Fruit fly (Drosophila melanogaster) S2 (cell line): ENCODE data around the gene CG17078.

Source experiments
- CG8478 ChIP-seq: fragments of >200 bp; optimal IDR thresholded peaks from 2 replicates; lab custom pipeline; 2018
- CTCF ChIP-seq, 2 experiments: fragments of >200 bp; optimal IDR thresholded peaks; 2 replicates each; lab custom pipeline; 2018

CG17078 gene

DNA sequence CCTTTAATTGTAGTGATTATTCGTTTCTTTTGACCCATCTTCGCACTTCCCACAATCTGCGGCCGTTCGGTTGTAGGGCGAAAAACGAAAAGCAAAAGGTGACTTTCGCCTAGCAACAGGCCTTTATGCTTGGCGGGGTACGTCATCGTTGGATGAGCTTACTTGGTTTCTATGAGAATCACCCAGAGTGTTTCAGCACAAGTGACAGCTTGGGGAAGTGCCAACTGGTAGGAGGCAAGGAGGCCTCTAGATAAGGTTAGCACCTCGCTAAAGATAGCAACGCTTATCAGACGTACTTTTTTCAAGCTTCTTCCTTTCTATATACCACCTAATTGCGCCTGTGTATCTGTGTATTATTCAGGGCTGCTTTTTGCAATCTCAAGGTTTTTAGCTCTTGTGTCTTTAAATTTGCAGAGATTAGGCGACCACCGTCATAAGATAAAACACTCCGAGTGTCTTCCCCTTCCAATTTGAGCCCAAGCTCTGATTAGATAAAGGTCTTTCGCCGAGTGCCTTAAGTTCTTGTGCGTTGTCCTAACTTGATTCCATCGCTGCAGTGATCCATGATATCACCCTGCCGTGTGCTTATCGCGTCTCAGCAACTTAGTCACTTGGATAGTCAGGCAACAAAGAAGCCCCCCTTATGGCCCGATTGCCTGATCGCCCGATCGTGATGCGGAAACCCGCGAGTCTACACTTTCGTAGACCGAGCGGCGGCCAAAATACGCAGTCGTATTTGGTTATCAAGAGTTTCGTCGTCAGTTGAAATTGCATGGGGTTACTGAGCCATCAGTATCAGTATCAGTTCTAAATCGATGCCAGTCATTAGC lies 23.1 kb upstream of the CG17078 start:
- TF ChIP-seq CTCF (optimal IDR thresholded peaks at IDR 0.05; lab: Kevin White, UChicago) (no peak), CG8478 (lab: Kevin White, UChicago) (no peak)

DNA sequence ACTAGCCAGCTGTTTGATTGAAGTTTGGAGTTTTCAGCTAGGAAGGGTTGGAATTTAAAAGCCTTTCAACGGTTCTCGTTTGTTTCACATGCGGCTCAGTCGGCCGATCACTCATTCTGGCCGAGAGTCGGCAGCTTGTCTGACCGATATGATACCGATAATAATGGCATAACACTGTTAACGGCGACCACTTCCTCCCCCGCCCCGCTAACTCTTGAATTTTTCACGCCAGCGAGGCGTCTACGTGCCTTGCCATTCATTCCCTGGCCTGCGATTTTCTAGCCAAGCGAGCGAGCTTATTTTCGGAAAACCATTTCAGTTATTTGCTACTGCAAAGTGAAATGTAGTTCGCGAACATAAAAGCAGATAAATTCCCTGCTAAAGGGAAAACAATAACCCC lies 22.0 kb upstream of the CG17078 start:
- TF ChIP-seq CG8478 (lab: Kevin White, UChicago) (no peak), CTCF (optimal IDR thresholded peaks at IDR 0.05; lab: Kevin White, UChicago) (no peak)

DNA sequence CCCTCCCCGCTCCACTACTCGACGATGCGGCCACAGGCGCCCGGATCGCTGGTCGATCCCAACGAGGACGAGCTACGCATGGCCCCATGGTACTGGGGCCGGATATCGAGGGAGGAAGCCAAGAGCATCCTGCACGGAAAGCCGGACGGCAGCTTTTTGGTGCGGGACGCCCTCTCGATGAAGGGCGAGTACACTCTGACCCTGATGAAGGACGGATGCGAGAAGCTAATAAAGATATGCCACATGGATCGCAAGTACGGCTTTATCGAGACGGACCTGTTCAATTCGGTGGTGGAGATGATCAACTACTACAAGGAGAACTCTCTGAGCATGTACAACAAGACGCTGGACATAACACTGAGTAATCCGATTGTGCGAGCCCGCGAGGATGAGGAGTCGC lies 21.0 kb upstream of the CG17078 start:
- TF ChIP-seq CG8478 (lab: Kevin White, UChicago) (no peak), CTCF (optimal IDR thresholded peaks at IDR 0.05; lab: Kevin White, UChicago) (no peak)

DNA sequence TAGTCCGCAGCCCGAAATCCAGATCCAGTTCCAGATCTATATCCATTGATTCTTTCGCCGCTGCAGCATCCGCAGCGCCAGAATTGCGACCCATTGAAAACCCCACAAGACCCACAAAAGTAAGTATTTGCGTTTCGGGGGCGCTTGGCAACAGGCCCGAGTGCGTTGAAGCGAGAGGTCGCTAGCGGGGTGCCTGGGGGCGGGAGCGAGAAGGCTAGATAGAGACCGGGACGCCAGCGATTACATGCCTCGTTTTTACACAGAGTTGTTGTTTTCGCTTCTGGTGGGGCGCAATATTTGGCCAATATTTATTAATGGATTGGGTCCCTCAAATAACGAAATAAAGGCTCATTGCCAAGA lies 20.2 kb upstream of the CG17078 start:
- TF ChIP-seq CG8478 (lab: Kevin White, UChicago) = no peak
- no peak for TF ChIP-seq CTCF (optimal IDR thresholded peaks at IDR 0.05; lab: Kevin White, UChicago)

DNA sequence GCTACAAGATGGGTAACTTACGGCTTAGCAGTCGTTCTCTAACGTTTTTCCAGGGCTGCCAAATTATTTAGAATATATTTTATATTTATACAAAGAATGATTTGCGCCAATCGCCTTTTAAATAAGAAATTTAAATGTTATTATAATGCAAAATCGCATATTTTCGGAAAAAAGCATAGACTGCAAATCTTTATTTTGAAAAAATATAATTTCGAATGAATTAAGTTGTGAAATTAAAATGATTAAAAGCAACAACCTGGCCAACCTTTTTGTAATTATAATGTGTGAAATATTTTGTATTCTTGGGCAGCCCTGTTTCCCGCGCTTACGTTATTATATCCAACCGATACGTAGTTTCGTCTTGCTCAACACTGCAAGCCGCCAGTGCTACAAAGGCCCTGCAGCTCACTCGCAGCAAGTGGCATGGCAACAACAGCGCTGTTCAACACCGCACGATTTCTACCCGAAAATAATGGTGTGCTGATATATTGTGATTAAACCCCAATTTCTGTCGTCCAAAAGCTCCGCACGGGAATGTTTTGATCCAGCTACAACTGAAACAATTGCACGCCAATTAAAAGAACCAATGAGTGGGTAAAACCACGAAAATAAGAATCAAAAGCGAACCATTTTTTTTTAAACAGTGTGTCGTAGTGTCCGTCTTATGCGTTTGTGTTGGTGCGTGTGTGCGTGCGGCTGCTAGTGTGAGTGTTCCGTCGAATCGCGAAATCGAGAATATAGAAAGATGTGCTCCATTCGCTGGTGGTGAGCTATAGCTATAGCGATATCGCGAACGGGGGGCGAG lies 19.6 kb upstream of the CG17078 start, which contains the start of gene Pi3K21B:
Gene Pi3K21B, plus strand, starts transcription at position 401 of the 805 bp plus-strand sequence.
- TF ChIP-seq CG8478 (lab: Kevin White, UChicago) (no peak), CTCF (optimal IDR thresholded peaks at IDR 0.05; lab: Kevin White, UChicago) (peak; percentile 1 to 12)

DNA sequence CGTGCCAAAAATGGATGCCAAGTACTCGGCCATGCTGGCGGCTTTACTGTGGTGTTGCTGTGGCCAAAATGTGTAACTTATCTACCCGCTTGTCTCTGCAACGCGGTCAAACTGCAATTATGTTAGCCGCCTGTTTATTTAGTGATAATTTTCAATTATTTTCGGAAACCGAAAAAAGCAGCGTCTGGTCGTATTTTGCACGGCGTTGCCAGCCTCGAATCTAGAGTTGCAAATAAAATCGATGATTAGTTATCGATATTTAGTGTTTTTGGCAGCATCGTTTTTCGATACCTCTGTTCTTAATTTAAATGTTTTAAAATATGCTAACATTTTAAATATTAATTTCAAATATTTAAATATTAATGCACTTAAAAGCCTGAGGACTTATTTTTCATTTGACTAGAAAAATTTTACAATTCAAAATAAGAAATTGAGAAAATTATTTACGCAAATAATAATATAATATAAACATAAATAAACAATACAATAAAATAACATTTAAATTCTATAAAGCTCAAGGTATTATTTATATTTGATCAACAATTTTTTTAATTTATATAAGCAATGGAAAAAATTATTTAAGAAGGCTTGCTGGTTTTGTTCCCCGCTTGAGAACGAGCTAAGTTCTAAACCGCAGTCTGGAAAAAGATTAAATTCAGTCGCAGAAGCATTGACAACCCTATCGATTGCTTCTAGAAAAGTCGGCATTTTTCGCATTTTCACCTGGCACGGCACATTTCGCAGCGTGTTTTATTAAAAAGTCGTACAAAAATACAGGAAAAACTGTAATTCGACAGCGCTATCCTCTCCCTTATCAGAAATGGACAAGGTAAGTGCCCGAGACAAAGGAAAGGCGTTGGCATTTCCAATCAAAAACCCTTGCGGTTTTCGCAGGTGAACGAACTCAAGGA lies 16.7 kb upstream of the CG17078 start, which contains the start of the genes U2af38 and Stip1:
Gene U2af38, minus strand, starts transcription at position 230 of the 911 bp plus-strand sequence.
Gene Stip1, plus strand, starts transcription at position 671 of the 911 bp plus-strand sequence.
- TF ChIP-seq CTCF (optimal IDR thresholded peaks at IDR 0.05; lab: Kevin White, UChicago) = peak; percentile 35 to 48
- TF ChIP-seq CG8478 (lab: Kevin White, UChicago) = no peak

DNA sequence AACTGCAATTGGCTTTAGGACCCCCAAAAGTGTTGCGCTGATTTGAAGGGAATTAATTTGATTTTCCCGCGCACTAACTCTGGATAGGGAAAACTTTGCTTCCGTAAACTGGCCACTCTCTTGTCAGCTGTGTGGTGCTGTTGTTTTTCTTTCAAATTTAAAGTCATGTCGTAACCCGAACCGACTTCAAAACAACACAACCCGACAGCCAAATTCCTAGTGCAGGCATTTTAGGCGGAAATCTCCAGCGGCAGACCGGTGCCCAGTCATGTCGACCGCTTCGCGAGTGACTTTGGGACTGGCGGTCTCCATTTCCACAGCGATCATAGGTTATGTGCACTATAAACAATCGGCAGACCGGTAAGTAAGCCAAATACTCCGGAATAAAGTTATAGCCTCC lies 14.3 kb upstream of the CG17078 start, which contains the start of gene CG11562:
Gene CG11562, plus strand, starts transcription at position 119 of the 400 bp plus-strand sequence.
- TF ChIP-seq CTCF (optimal IDR thresholded peaks at IDR 0.05; lab: Kevin White, UChicago) = no peak
- TF ChIP-seq CG8478 (lab: Kevin White, UChicago) = no peak

DNA sequence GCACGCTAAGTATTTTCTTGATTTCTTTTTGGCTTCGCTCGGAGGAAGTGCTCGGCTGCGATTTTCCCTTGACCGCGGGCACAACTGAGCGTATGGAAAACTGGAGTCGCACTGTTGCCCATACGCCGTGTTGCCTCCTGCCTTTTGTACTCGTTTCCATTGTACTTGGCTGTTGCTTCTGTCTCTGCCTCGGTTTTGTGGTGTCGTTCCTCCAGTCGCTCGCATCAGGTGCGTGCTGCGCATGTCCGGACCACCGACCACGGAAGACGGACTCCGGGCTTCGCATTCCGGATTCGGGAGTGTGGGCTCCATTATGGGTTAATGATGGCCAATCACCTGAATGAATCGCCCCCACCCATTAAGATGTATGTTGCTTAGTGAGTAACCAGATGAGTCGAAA lies 13.6 kb upstream of the CG17078 start, which contains the start of gene CG3625:
Gene CG3625, minus strand, starts transcription at position 139 of the 400 bp plus-strand sequence.
- no peak for TF ChIP-seq CTCF (optimal IDR thresholded peaks at IDR 0.05; lab: Kevin White, UChicago)
- no peak for TF ChIP-seq CG8478 (lab: Kevin White, UChicago)

DNA sequence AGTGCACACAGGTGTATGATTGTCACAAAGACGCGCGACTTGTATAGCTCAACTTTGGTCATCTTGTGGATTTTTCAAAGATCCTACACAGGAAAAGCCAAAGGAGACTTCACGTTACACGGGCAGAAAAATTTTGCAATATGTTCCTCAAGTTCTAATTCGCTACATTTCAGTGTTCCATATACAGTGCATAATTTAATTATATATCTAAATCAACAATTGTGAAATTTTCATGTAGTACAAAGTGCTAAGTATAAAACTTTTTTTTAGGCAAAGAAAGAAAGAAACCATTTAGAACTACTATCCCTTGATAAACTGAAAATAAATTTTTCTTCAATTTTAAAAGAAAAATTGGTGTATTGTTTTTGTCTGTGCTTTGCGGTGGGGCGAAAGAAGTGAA lies 12.9 kb upstream of the CG17078 start:
- no peak for TF ChIP-seq CG8478 (lab: Kevin White, UChicago)
- no peak for TF ChIP-seq CTCF (optimal IDR thresholded peaks at IDR 0.05; lab: Kevin White, UChicago)

DNA sequence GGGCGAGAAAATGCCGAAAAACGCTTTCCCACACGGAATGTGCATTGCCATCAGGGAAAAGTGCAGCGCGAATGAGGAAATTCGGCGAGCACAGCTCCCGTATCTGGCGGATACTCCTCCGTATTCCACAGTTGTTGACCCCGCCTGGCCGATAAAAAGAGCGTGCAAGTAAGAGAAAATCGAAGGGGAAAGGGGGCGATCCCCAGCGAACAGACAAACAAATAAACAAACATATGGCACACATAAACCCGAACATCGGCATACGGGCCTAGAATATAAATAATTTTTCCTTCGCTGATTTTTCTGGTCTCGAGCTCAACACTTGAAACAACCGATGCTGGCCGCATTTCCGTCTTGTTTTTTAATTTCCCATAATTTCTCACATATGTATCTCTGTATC lies 12.3 kb upstream of the CG17078 start:
- no peak for TF ChIP-seq CG8478 (lab: Kevin White, UChicago)
- TF ChIP-seq CTCF (optimal IDR thresholded peaks at IDR 0.05; lab: Kevin White, UChicago) = no peak

DNA sequence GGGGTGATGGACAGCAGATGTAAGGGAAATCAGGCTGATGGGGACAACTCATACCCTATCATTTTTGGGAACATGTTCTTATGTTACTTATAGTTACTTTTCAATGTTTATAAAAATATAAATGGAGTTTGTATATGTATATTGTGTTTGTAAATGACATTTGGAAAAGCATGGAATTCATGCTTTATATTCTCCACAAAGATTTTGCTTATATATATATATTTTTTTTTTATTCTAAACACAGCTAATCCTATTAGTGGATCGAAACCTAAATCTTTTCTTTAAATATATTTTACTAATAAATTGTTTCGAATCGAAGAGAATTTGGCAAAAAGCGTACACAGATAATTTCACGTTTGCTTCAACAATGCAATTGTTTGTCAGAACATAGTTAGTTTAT lies 11.0 kb upstream of the CG17078 start, which contains the start of gene Amnionless:
Gene Amnionless, minus strand, starts transcription at position 101 of the 400 bp plus-strand sequence.
- TF ChIP-seq CTCF (optimal IDR thresholded peaks at IDR 0.05; lab: Kevin White, UChicago) (no peak), CG8478 (lab: Kevin White, UChicago) (no peak)

DNA sequence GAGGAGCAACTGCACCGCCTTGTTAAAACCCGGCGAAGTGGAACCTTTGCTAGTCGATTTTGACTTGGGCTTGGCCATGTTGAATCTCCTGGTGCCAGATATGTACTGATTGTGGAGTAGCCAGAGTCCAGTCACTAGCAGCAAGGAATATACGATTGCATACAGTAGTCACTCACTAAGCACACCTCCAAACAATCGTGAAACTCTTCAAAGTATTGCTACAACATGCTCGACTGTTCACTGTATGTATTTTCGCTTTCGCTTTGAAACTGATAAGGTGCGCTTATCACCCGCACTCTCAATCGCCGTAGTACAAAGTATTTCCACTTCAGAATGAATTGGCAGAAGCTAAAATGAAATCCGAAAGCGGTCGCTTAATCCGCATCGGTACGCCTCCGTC lies 8.4 kb upstream of the CG17078 start:
- TF ChIP-seq CTCF (optimal IDR thresholded peaks at IDR 0.05; lab: Kevin White, UChicago) = no peak
- TF ChIP-seq CG8478 (lab: Kevin White, UChicago) = no peak

DNA sequence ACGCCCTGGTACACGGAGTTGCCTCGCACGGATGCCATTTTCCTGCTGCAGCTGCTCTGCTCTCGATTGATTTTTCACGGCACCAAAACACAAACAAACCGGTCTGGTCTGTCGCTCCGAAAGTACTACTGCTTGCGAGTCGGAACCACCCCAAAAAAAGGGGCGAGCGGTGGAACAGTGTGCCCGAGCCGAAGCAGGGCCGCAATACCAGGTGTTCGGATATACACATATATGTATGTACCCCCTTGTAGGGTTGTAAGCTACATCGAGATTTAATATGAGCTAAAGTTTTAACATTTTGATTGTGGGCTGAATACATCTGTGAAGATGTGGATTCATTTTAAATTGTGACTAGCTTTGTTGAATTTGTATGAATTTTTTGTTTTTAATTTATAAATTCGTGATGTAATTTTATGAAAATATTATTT lies 7.6 kb upstream of the CG17078 start:
- TF ChIP-seq CG8478 (lab: Kevin White, UChicago) (no peak), CTCF (optimal IDR thresholded peaks at IDR 0.05; lab: Kevin White, UChicago) (no peak)

DNA sequence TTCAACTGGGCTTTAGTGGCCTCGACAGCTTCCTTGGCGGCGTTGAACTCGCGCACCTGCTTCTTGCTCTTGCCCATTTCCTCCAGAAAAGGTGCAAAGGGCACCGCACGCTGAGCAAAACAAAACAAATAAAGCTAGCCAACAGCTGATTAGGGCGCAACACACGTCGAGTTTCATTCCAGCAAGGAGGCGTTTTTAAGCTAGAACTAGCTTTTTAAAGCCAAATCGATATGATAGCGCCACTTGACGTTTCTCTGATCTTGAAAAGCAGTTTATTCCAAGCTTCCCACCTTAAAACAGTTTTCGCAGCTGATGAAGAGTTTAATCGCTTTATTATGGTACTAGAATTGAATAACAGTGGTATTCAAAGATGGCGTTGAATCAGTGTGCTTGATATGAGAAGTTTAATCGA lies 5.0 kb upstream of the CG17078 start, which contains the start of gene CG11601:
Gene CG11601, minus strand, starts transcription at position 199 of the 412 bp plus-strand sequence.
- no peak for TF ChIP-seq CG8478 (lab: Kevin White, UChicago)
- TF ChIP-seq CTCF (optimal IDR thresholded peaks at IDR 0.05; lab: Kevin White, UChicago) = peak in 1 of 2 experiments; percentile 35
